Worm (Caenorhabditis elegans) whole organism, L3 larva: ENCODE data around the gene F36F12.1.

ENCODE experiments used
- R02D3.7 ChIP-seq: fragments of 150-350 bp; optimal IDR thresholded peaks from 2 replicates; lab custom pipeline; 2014; ENCODE audit warnings: missing biosample characterization, missing genetic modification characterization
- ZK546.5 ChIP-seq: sonication (generic microtip); optimal IDR thresholded peaks from 2 replicates; lab custom pipeline; 2017; ENCODE audit warnings: missing biosample characterization, missing genetic modification characterization
- aly-2 ChIP-seq: fragments of 150-350 bp; optimal IDR thresholded peaks from 2 replicates; lab custom pipeline; 2014; ENCODE audit warnings: missing biosample characterization, missing genetic modification characterization
- ceh-16 ChIP-seq: sonication (generic microtip); optimal IDR thresholded peaks from 2 replicates; lab custom pipeline; 2017; ENCODE audit warnings: missing biosample characterization, missing genetic modification characterization
- ceh-28 ChIP-seq: fragments of 150-350 bp; optimal IDR thresholded peaks from 2 replicates; lab custom pipeline; 2014; ENCODE audit warnings: missing biosample characterization, missing genetic modification reagents, missing genetic modification characterization
- ceh-82 ChIP-seq: fragments of 150-350 bp; optimal IDR thresholded peaks from 2 replicates; lab custom pipeline; 2014; ENCODE audit warnings: missing biosample characterization, missing genetic modification characterization
- ceh-9 ChIP-seq: sonication (generic microtip); optimal IDR thresholded peaks from 2 replicates; lab custom pipeline; 2018; ENCODE audit warnings: missing biosample characterization, missing genetic modification characterization
- daf-12 ChIP-seq: fragments of 150-350 bp; optimal IDR thresholded peaks from 2 replicates; lab custom pipeline; 2014; ENCODE audit warnings: missing biosample characterization, missing genetic modification reagents, missing genetic modification characterization
- egl-27 ChIP-seq: sonication (generic microtip); optimal IDR thresholded peaks from 4 replicates; lab custom pipeline; 2017; ENCODE audit warnings: missing biosample characterization, missing genetic modification reagents, missing genetic modification characterization
- egl-5 ChIP-seq: fragments of 150-350 bp; optimal IDR thresholded peaks from 2 replicates; lab custom pipeline; 2017; ENCODE audit warnings: missing biosample characterization, missing genetic modification reagents, missing genetic modification characterization, inconsistent platforms
- elt-1 ChIP-seq: fragments of 150-350 bp; optimal IDR thresholded peaks from 2 replicates; lab custom pipeline; 2014; ENCODE audit warnings: missing biosample characterization, missing genetic modification characterization
- elt-2 ChIP-seq: sonication (generic microtip); optimal IDR thresholded peaks from 2 replicates; lab custom pipeline; 2016; ENCODE audit warnings: missing genetic modification reagents, mild to moderate bottlenecking, missing genetic modification characterization, missing compliant biosample characterization
- elt-3 ChIP-seq, 3 experiments: fragments of 150-350 bp in 1 of 3; sonication (generic microtip) in 2 of 3; optimal IDR thresholded peaks; 2 replicates in 2 of 3; 4 replicates in 1 of 3; lab custom pipeline; 2014 to 2017; ENCODE audit warnings: missing biosample characterization in 3 of 3, missing genetic modification characterization in 3 of 3
- eor-1 ChIP-seq, 2 experiments: fragments of 150-350 bp; optimal IDR thresholded peaks; 2 replicates each; lab custom pipeline; 2014 to 2018; ENCODE audit warnings: missing biosample characterization in 2 of 2, missing genetic modification characterization in 2 of 2
- fkh-10 ChIP-seq: sonication (generic microtip); optimal IDR thresholded peaks from 2 replicates; lab custom pipeline; 2017; ENCODE audit warnings: missing biosample characterization, missing genetic modification reagents, missing genetic modification characterization
- fkh-2 ChIP-seq: fragments of 150-350 bp; optimal IDR thresholded peaks from 2 replicates; lab custom pipeline; 2014; ENCODE audit warnings: missing biosample characterization, missing genetic modification reagents, missing genetic modification characterization
- fos-1 ChIP-seq: fragments of 150-350 bp; optimal IDR thresholded peaks from 2 replicates; lab custom pipeline; 2014; ENCODE audit warnings: missing biosample characterization, missing genetic modification characterization
- hmg-11 ChIP-seq: sonication (generic microtip); optimal IDR thresholded peaks from 2 replicates; lab custom pipeline; 2016; ENCODE audit warnings: missing genetic modification characterization, missing compliant biosample characterization
- jun-1 ChIP-seq: fragments of 150-350 bp; optimal IDR thresholded peaks from 2 replicates; lab custom pipeline; 2014; ENCODE audit warnings: missing biosample characterization, missing genetic modification reagents, missing genetic modification characterization
- lin-39 ChIP-seq: fragments of 150-350 bp; optimal IDR thresholded peaks from 2 replicates; lab custom pipeline; 2018; ENCODE audit warnings: missing biosample characterization, missing genetic modification reagents, missing genetic modification characterization
- mdl-1 ChIP-seq: fragments of 150-350 bp; optimal IDR thresholded peaks from 2 replicates; lab custom pipeline; 2014; ENCODE audit warnings: missing biosample characterization, missing genetic modification characterization
- nfya-1 ChIP-seq: sonication (generic microtip); optimal IDR thresholded peaks from 2 replicates; lab custom pipeline; 2017; ENCODE audit warnings: missing genetic modification characterization, mild to moderate bottlenecking, missing compliant biosample characterization, antibody characterized with exemption, moderate library complexity; ENCODE audit not compliant: insufficient read depth
- nhr-11 ChIP-seq: fragments of 150-350 bp; optimal IDR thresholded peaks from 2 replicates; lab custom pipeline; 2014; ENCODE audit warnings: missing biosample characterization, missing genetic modification characterization
- nhr-12 ChIP-seq: fragments of 150-350 bp; optimal IDR thresholded peaks from 2 replicates; lab custom pipeline; 2014; ENCODE audit warnings: missing biosample characterization, missing genetic modification characterization
- nhr-23 ChIP-seq: fragments of 150-350 bp; optimal IDR thresholded peaks from 2 replicates; lab custom pipeline; 2014; ENCODE audit warnings: missing biosample characterization, missing genetic modification reagents, missing genetic modification characterization
- nhr-237 ChIP-seq: fragments of 150-350 bp; optimal IDR thresholded peaks from 2 replicates; lab custom pipeline; 2014; ENCODE audit warnings: missing biosample characterization, missing genetic modification characterization
- nhr-25 ChIP-seq: sonication (generic microtip); optimal IDR thresholded peaks from 2 replicates; lab custom pipeline; 2017; ENCODE audit warnings: missing biosample characterization, missing genetic modification characterization
- nhr-28 ChIP-seq: fragments of 150-350 bp; optimal IDR thresholded peaks from 2 replicates; lab custom pipeline; 2014; ENCODE audit warnings: missing biosample characterization, missing genetic modification characterization
- nhr-67 ChIP-seq: fragments of 150-350 bp; optimal IDR thresholded peaks from 2 replicates; lab custom pipeline; 2014; ENCODE audit warnings: missing biosample characterization, missing genetic modification characterization
- nhr-77 ChIP-seq: fragments of 150-350 bp; optimal IDR thresholded peaks from 2 replicates; lab custom pipeline; 2014; ENCODE audit warnings: missing biosample characterization, missing genetic modification characterization
- pha-4 ChIP-seq: fragments of 150-350 bp; optimal IDR thresholded peaks from 2 replicates; lab custom pipeline; 2014; ENCODE audit warnings: missing biosample characterization, missing genetic modification reagents, missing genetic modification characterization
- pqm-1 ChIP-seq: fragments of 150-350 bp; optimal IDR thresholded peaks from 2 replicates; lab custom pipeline; 2017; ENCODE audit warnings: missing biosample characterization, missing genetic modification characterization, inconsistent platforms
- sea-2 ChIP-seq: fragments of 150-350 bp; sonication (generic microtip); optimal IDR thresholded peaks from 4 replicates; lab custom pipeline; 2014; ENCODE audit warnings: missing biosample characterization, missing genetic modification reagents, missing genetic modification characterization
- skn-1 ChIP-seq: fragments of 150-350 bp; optimal IDR thresholded peaks from 2 replicates; lab custom pipeline; 2014; ENCODE audit warnings: missing biosample characterization, missing genetic modification characterization
- snpc-4 ChIP-seq: fragments of 150-350 bp; optimal IDR thresholded peaks from 2 replicates; lab custom pipeline; 2014; ENCODE audit warnings: missing biosample characterization, missing genetic modification characterization
- unc-39 ChIP-seq: sonication (generic microtip); optimal IDR thresholded peaks from 4 replicates; lab custom pipeline; 2017; ENCODE audit warnings: missing biosample characterization, missing genetic modification characterization
- unc-62 ChIP-seq: fragments of 150-350 bp; sonication (generic microtip); optimal IDR thresholded peaks from 4 replicates; lab custom pipeline; 2014; ENCODE audit warnings: missing biosample characterization, missing genetic modification reagents, missing genetic modification characterization
- zag-1 ChIP-seq: fragments of 150-350 bp; optimal IDR thresholded peaks from 2 replicates; lab custom pipeline; 2014; ENCODE audit warnings: missing biosample characterization, missing genetic modification characterization
- ztf-4 ChIP-seq: fragments of 150-350 bp; optimal IDR thresholded peaks from 2 replicates; lab custom pipeline; 2014; ENCODE audit warnings: missing biosample characterization, missing genetic modification characterization

The F36F12.1 gene

ce11 chrV:2123164-2123563 is 20.1 kb upstream of the F36F12.1 start:
- TF ChIP-seq ceh-82 (tag; lab: Kevin White, UChicago) (no peak), unc-62 (no peak), pqm-1 (peak; percentile 72), ztf-4 (no peak), egl-27 (tag; lab: Kevin White, UChicago) (no peak), eor-1 (tag; optimal IDR thresholded peaks at IDR 0.05; lab: Kevin White, UChicago) (no peak), fkh-10 (GFP tag; lab: Kevin White, UChicago) (no peak), nhr-28 (tag; lab: Kevin White, UChicago) (no peak), hmg-11 (tag; lab: Kevin White, UChicago) (no peak), nhr-23 (tag; lab: Kevin White, UChicago) (no peak), elt-2 (tag; lab: Kevin White, UChicago) (peak; percentile 84)
- TF ChIP-seq, all 47 proteins: peak for 2

DNA sequence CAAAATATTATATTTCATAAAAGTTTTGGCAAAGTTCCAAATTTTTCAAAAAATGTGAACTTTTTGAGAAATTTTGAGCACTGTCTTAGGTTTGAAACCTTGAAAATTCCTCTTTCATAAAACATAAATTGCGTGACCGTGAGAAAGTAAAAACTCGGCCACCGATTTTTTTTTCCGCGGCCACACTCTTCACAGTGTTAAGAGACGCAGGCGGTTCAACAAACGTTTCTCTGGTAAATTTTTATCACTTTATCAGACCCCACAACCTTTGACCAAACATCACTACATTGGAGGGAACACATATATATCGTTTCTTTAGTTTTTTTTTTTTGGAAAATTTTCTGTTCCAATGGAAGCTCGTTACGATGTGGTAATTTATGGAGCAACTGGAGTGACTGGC is 19.5 kb upstream of the F36F12.1 start, which contains the start of gene F22F7.2:
TSS of gene F22F7.2 (plus strand) at position 266 of the 400 bp plus-strand sequence.
- TF ChIP-seq pqm-1: peak; percentile 31
- TF ChIP-seq elt-2 (tag; lab: Kevin White, UChicago): peak; percentile 52
- TF ChIP-seq R02D3.7 (tag; lab: Kevin White, UChicago): no peak
- peak; percentile 3 for TF ChIP-seq nfya-1 (tag; lab: Kevin White, UChicago)
- no peak for TF ChIP-seq ceh-28 (tag; lab: Kevin White, UChicago)

DNA sequence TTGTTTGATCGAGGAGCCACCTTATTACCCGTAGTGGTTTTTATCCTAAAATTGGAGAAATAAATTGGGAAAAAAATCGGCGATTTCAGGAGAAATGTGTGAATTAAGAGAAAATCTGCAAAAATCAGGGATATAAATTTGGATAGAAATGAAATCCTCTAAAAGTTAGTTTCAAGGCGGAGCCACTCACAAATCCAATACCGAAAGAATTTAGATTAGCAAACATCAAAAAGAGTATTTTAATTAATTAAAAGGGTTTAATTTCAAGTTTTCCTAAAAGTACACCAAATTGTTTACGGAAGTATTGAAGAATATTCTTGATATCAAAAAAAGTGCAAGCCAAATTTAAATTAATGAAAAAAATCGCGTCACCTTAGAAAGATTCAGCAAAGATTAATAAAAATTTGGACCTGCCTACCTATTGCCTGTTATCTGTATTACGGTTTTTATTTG is 18.9 kb upstream of the F36F12.1 start, which contains the start of gene F22F7.8:
TSS of gene F22F7.8 (minus strand) at position 51 of the 453 bp plus-strand sequence.
- no peak for TF ChIP-seq unc-39 (tag; lab: Kevin White, UChicago)
- TF ChIP-seq unc-62: no peak
- TF ChIP-seq ZK546.5: no peak
- no peak for TF ChIP-seq fkh-10 (GFP tag; lab: Kevin White, UChicago)
- TF ChIP-seq fkh-2 (tag; lab: Kevin White, UChicago): no peak
- no peak for TF ChIP-seq nhr-12 (tag; lab: Kevin White, UChicago)
- no peak for TF ChIP-seq skn-1
- no peak for TF ChIP-seq lin-39 (tag; lab: Kevin White, UChicago)
- TF ChIP-seq, all 47 proteins: peak for 0

- no peak for TF ChIP-seq ceh-9
- TF ChIP-seq aly-2 (tag; lab: Kevin White, UChicago): no peak
- TF ChIP-seq nhr-11 (tag; lab: Kevin White, UChicago): no peak
- TF ChIP-seq ceh-82 (tag; lab: Kevin White, UChicago): no peak
- TF ChIP-seq ceh-16: no peak
- TF ChIP-seq elt-1 (tag; lab: Kevin White, UChicago): no peak
- no peak for TF ChIP-seq nhr-67 (tag; lab: Kevin White, UChicago)
- TF ChIP-seq sea-2 (GFP tag; lab: Kevin White, UChicago): no peak
- TF ChIP-seq nhr-77 (tag; lab: Kevin White, UChicago): no peak
- TF ChIP-seq nfya-1 (tag; lab: Kevin White, UChicago): no peak
- no peak for TF ChIP-seq lin-39 (tag; lab: Kevin White, UChicago)
- TF ChIP-seq unc-39 (tag; lab: Kevin White, UChicago): no peak
- TF ChIP-seq nhr-25 (tag; lab: Kevin White, UChicago): no peak
- no peak for TF ChIP-seq nhr-23 (tag; lab: Kevin White, UChicago)
- no peak for TF ChIP-seq jun-1 (tag; lab: Kevin White, UChicago)
- TF ChIP-seq fos-1 (tag; lab: Kevin White, UChicago): no peak
- no peak for TF ChIP-seq snpc-4
- no peak for TF ChIP-seq fkh-10 (GFP tag; lab: Kevin White, UChicago)
- TF ChIP-seq elt-3 (tag; optimal IDR thresholded peaks at IDR 0.05; lab: Kevin White, UChicago): no peak
- TF ChIP-seq, all 47 proteins: peak for 0
Observed at ce11 chrV:2119529-2119928, 16.5 kb upstream of the F36F12.1 start, which contains the start of gene F22F7.11. F22F7.11 (plus strand) TSS chrV:2119829.

- no peak for TF ChIP-seq pha-4 (tag; lab: Kevin White, UChicago)
- TF ChIP-seq eor-1 (tag; optimal IDR thresholded peaks at IDR 0.05; lab: Kevin White, UChicago): no peak
- no peak for TF ChIP-seq ceh-82 (tag; lab: Kevin White, UChicago)
- TF ChIP-seq egl-5 (tag; lab: Kevin White, UChicago): no peak
- TF ChIP-seq unc-62: no peak
- TF ChIP-seq zag-1 (tag; lab: Kevin White, UChicago): no peak
- no peak for TF ChIP-seq daf-12 (tag; lab: Kevin White, UChicago)
- no peak for TF ChIP-seq nhr-237
- TF ChIP-seq nhr-77 (tag; lab: Kevin White, UChicago): no peak
- no peak for TF ChIP-seq mdl-1
- no peak for TF ChIP-seq nhr-28 (tag; lab: Kevin White, UChicago)
- TF ChIP-seq hmg-11 (tag; lab: Kevin White, UChicago): no peak
- no peak for TF ChIP-seq ceh-9
- TF ChIP-seq sea-2 (GFP tag; lab: Kevin White, UChicago): no peak
Observed at ce11 chrV:2118574-2118973, 15.6 kb upstream of the F36F12.1 start, which contains the start of gene bgnt-1.2. bgnt-1.2 (minus strand) TSS chrV:2118674.
